Worm (Caenorhabditis elegans): ENCODE measurements around the gene F08F1.3.
A peak's percentile ranks its signal among the peaks of the same experiment; 100 is the strongest.

The F08F1.3 gene

DNA sequence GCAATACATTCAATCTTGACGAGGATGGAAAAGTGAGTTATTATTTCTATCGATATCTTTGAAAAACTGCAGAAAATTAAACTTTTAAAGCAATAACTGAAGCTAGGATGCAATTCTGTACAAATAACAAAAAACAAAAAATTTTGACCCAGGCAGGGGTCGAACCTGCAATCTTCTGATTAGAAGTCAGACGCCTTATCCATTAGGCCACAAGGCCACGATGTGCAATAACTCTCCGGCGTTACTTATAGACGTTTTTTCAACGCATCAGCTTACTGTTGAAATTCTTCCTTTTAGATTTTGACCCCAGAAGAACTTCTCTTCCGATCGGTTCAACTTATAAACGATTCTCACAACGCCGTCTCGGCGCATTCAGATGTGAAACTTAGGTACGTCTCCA is 47.0 kb upstream of the F08F1.3 start (continued):
- TF ChIP-seq snpc-4 (GFP tag; optimal IDR thresholded peaks at IDR 0.05) (peak; percentile 65), snpc-4 (tag; optimal IDR thresholded peaks at IDR 0.05) (peak in 2 of 4 experiments; percentile 44 to 61), ZK185.1 (tag; optimal IDR thresholded peaks at IDR 0.05; ENCODE audit: poor library complexity, severe bottlenecking) (peak; percentile 64), Y56A3A.18 (GFP tag; IDR thresholded peaks at IDR 0.05) (0 out of 2 replicates have a peak, but pooled peaks have one; percentile 53), lag-1 (GFP tag; IDR thresholded peaks at IDR 0.05) (no peak), hmg-20 (GFP tag; IDR thresholded peaks at IDR 0.05) (0 out of 2 replicates have a peak, but pooled peaks have one; percentile 13), ets-4 (GFP tag; optimal IDR thresholded peaks at IDR 0.05) (no peak), lin-54 (GFP tag; optimal IDR thresholded peaks at IDR 0.05) (peak; percentile 24), F10E7.11 (tag; optimal IDR thresholded peaks at IDR 0.05) (peak; percentile 26), repo-1 (tag; optimal IDR thresholded peaks at IDR 0.05) (peak; percentile 58), dox-1 (GFP tag; IDR thresholded peaks at IDR 0.05) (peak; percentile 54; the same call in 1 of the 2 replicates), ama-1 (optimal IDR thresholded peaks at IDR 0.05) (no peak), ama-1 (GFP tag; optimal IDR thresholded peaks at IDR 0.05) (peak in 1 of 2 experiments; percentile 59), hmg-1.2 (GFP tag; IDR thresholded peaks at IDR 0.05) (peak; percentile 65), snpc-1.3 (tag; optimal IDR thresholded peaks at IDR 0.05; ENCODE audit: insufficient read depth) (no peak), ztf-26 (tag; optimal IDR thresholded peaks at IDR 0.05) (no peak), ztf-28 (GFP tag; IDR thresholded peaks at IDR 0.05) (0 out of 2 replicates have a peak, but pooled peaks have one; percentile 27), T07F8.4 (tag; optimal IDR thresholded peaks at IDR 0.05) (peak; percentile 43), D2030.7 (GFP tag; IDR thresholded peaks at IDR 0.05) (peak; percentile 80), ztf-3 (GFP tag; optimal IDR thresholded peaks at IDR 0.05) (no peak), ztf-18 (tag; optimal IDR thresholded peaks at IDR 0.05) (peak; percentile 46), athp-1 (tag; optimal IDR thresholded peaks at IDR 0.05) (peak; percentile 51), lsl-1 (GFP tag; optimal IDR thresholded peaks at IDR 0.05) (no peak), ceh-58 (GFP tag; IDR thresholded peaks at IDR 0.05) (no peak)

DNA sequence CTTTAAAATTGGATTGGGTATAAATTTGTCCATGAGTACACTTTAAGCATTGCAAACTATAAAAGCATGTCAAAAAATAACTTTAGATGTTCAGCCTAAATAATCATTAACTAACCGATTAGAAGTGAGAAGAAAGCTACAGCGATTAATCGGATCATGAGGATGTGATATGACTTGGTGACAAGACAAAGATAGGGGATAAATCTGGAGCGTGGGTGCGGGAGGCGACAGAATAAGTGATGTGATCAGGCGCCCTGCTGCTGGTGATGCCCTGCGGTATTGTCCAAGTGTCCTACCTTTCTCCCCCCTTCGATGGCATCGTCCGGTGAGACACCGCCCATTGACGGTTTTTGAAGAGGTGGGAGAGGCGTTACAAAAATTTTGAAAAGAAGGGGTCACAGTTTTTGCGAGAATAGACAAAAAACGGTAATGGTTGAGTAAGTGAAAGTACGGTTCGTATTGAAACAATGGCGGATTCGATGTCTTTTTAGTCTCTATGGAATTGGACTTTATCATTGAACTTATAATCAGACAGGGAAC is 43.9 kb upstream of the F08F1.3 start, which contains the start of gene F41D9.2:
Gene F41D9.2, minus strand, starts transcription at position 304 of the 540 bp plus-strand sequence.
- TF ChIP-seq bed-1 (GFP tag; IDR thresholded peaks at IDR 0.05): no peak
- peak; percentile 29; the same call in 1 of the 2 replicates for TF ChIP-seq zfh-2 (GFP tag; conservative IDR thresholded peaks at IDR 0.05)

- no peak for TF ChIP-seq cebp-2 (GFP tag; IDR thresholded peaks at IDR 0.05)
- peak; percentile 78; the same call in 1 of the 2 replicates for TF ChIP-seq ceh-40 (GFP tag; IDR thresholded peaks at IDR 0.05)
- peak; percentile 43 for TF ChIP-seq snpc-1.1 (tag; optimal IDR thresholded peaks at IDR 0.05; ENCODE audit: insufficient read depth)
- TF ChIP-seq sea-2 (GFP tag; IDR thresholded peaks at IDR 0.05): no peak
- peak; percentile 73 for TF ChIP-seq rcor-1 (GFP tag; IDR thresholded peaks at IDR 0.05)
- TF ChIP-seq mcd-1 (GFP tag; IDR thresholded peaks at IDR 0.05): 0 out of 2 replicates have a peak, but pooled peaks have one; percentile 9
- peak; percentile 45 for TF ChIP-seq snpc-3.4 (tag; optimal IDR thresholded peaks at IDR 0.05)
- TF ChIP-seq madf-10 (tag; optimal IDR thresholded peaks at IDR 0.05): peak; percentile 17
- TF ChIP-seq dpl-1 (GFP tag; optimal IDR thresholded peaks at IDR 0.05): no peak
- TF ChIP-seq ztf-26 (tag; optimal IDR thresholded peaks at IDR 0.05): peak; percentile 7
- TF ChIP-seq B0261.1 (tag; optimal IDR thresholded peaks at IDR 0.05): peak; percentile 90
- TF ChIP-seq madf-6 (GFP tag; IDR thresholded peaks at IDR 0.05): peak; percentile 48; the same call in 1 of the 2 replicates
- peak; percentile 44 for TF ChIP-seq ZK185.1 (tag; optimal IDR thresholded peaks at IDR 0.05; ENCODE audit: poor library complexity, severe bottlenecking)
- TF ChIP-seq chd-7 (tag; optimal IDR thresholded peaks at IDR 0.05): peak; percentile 54
- no peak for TF ChIP-seq egl-44 (GFP tag; IDR thresholded peaks at IDR 0.05)
- peak; percentile 60 for TF ChIP-seq F23B12.7 (tag; optimal IDR thresholded peaks at IDR 0.05; ENCODE audit: insufficient read depth)
- TF ChIP-seq K11D2.4 (GFP tag; IDR thresholded peaks at IDR 0.05): peak; percentile 64
- TF ChIP-seq lin-40 (tag; optimal IDR thresholded peaks at IDR 0.05): peak; percentile 36
- peak; percentile 95 for TF ChIP-seq tbp1 (GFP tag; optimal IDR thresholded peaks at IDR 0.05)
- peak; percentile 55 for TF ChIP-seq zim-3 (tag; optimal IDR thresholded peaks at IDR 0.05)
- TF ChIP-seq ama-1 (optimal IDR thresholded peaks at IDR 0.05): no peak
- TF ChIP-seq ama-1 (GFP tag; optimal IDR thresholded peaks at IDR 0.05): peak in 1 of 2 experiments; percentile 76
These were observed 42.4 kb upstream of the F08F1.3 start for ce11 chrX:8386068-8386851.
